Worm (Caenorhabditis elegans): Measurements from ENCODE around the gene sftb-6.

Gene sftb-6

ce11 chrII:97992-98763 lies at the start of gene sftb-6, which contains the start of gene luc-7L3:
Gene sftb-6 (plus strand): TSS chrII:98404.
Gene luc-7L3 (minus strand): TSS chrII:98027.
- TF ChIP-seq cog-1 (tag; optimal IDR thresholded peaks at IDR 0.05) (peak; percentile 13), T22C8.4 (GFP tag; IDR thresholded peaks at IDR 0.05) (peak; percentile 28; the same call in 1 of the 2 replicates), ztf-29 (GFP tag; IDR thresholded peaks at IDR 0.05) (no peak), ref-1 (GFP tag; conservative IDR thresholded peaks at IDR 0.05) (no peak), med-1 (GFP tag; optimal IDR thresholded peaks at IDR 0.05; ENCODE audit: insufficient read depth) (no peak), klf-2 (GFP tag; conservative IDR thresholded peaks at IDR 0.05) (no peak), ztf-23 (GFP tag; IDR thresholded peaks at IDR 0.05) (no peak), flt-1 (GFP tag; IDR thresholded peaks at IDR 0.05) (no peak), tab-1 (GFP tag; IDR thresholded peaks at IDR 0.05) (no peak)

ce11 chrII:50862-51261 lies 47.3 kb upstream of the sftb-6 start:
- TF ChIP-seq tab-1 (GFP tag; IDR thresholded peaks at IDR 0.05) (no peak), med-1 (GFP tag; optimal IDR thresholded peaks at IDR 0.05; ENCODE audit: insufficient read depth) (no peak), ref-1 (GFP tag; conservative IDR thresholded peaks at IDR 0.05) (no peak), ztf-29 (GFP tag; IDR thresholded peaks at IDR 0.05) (no peak), ztf-23 (GFP tag; IDR thresholded peaks at IDR 0.05) (no peak), T22C8.4 (GFP tag; IDR thresholded peaks at IDR 0.05) (no peak), cog-1 (tag; optimal IDR thresholded peaks at IDR 0.05) (no peak), klf-2 (GFP tag; conservative IDR thresholded peaks at IDR 0.05) (no peak), flt-1 (GFP tag; IDR thresholded peaks at IDR 0.05) (no peak)

ce11 chrII:51352-51751 lies 46.9 kb upstream of the sftb-6 start, which contains the start of gene sptl-1:
Gene sptl-1 (plus strand): TSS chrII:51652.
- TF ChIP-seq ref-1 (GFP tag; conservative IDR thresholded peaks at IDR 0.05) (no peak), med-1 (GFP tag; optimal IDR thresholded peaks at IDR 0.05; ENCODE audit: insufficient read depth) (no peak), ztf-23 (GFP tag; IDR thresholded peaks at IDR 0.05) (no peak), cog-1 (tag; optimal IDR thresholded peaks at IDR 0.05) (no peak), tab-1 (GFP tag; IDR thresholded peaks at IDR 0.05) (no peak), ztf-29 (GFP tag; IDR thresholded peaks at IDR 0.05) (no peak), flt-1 (GFP tag; IDR thresholded peaks at IDR 0.05) (no peak), klf-2 (GFP tag; conservative IDR thresholded peaks at IDR 0.05) (no peak), T22C8.4 (GFP tag; IDR thresholded peaks at IDR 0.05) (no peak)

ce11 chrII:55204-55603 lies 43.0 kb upstream of the sftb-6 start, which contains the start of gene tre-5:
Gene tre-5 (minus strand): TSS chrII:55304.
- TF ChIP-seq klf-2 (GFP tag; conservative IDR thresholded peaks at IDR 0.05) = no peak
- TF ChIP-seq cog-1 (tag; optimal IDR thresholded peaks at IDR 0.05) = no peak
- TF ChIP-seq ref-1 (GFP tag; conservative IDR thresholded peaks at IDR 0.05) = no peak

ce11 chrII:57370-57769 lies 40.8 kb upstream of the sftb-6 start, which contains the start of gene ascc-1:
Gene ascc-1 (plus strand): TSS chrII:57670.
- TF ChIP-seq med-1 (GFP tag; optimal IDR thresholded peaks at IDR 0.05; ENCODE audit: insufficient read depth) (no peak), ref-1 (GFP tag; conservative IDR thresholded peaks at IDR 0.05) (no peak), flt-1 (GFP tag; IDR thresholded peaks at IDR 0.05) (no peak), T22C8.4 (GFP tag; IDR thresholded peaks at IDR 0.05) (no peak), klf-2 (GFP tag; conservative IDR thresholded peaks at IDR 0.05) (no peak), ztf-23 (GFP tag; IDR thresholded peaks at IDR 0.05) (no peak), cog-1 (tag; optimal IDR thresholded peaks at IDR 0.05) (no peak), tab-1 (GFP tag; IDR thresholded peaks at IDR 0.05) (no peak), ztf-29 (GFP tag; IDR thresholded peaks at IDR 0.05) (no peak)

- TF ChIP-seq klf-2 (GFP tag; conservative IDR thresholded peaks at IDR 0.05) (no peak), flt-1 (GFP tag; IDR thresholded peaks at IDR 0.05) (no peak), ref-1 (GFP tag; conservative IDR thresholded peaks at IDR 0.05) (no peak), tab-1 (GFP tag; IDR thresholded peaks at IDR 0.05) (no peak), T22C8.4 (GFP tag; IDR thresholded peaks at IDR 0.05) (no peak), cog-1 (tag; optimal IDR thresholded peaks at IDR 0.05) (no peak), med-1 (GFP tag; optimal IDR thresholded peaks at IDR 0.05; ENCODE audit: insufficient read depth) (no peak), ztf-29 (GFP tag; IDR thresholded peaks at IDR 0.05) (no peak), ztf-23 (GFP tag; IDR thresholded peaks at IDR 0.05) (no peak)
These were observed 40.3 kb upstream of the sftb-6 start for ce11 chrII:57873-58272.

ce11 chrII:60049-60448 lies 38.2 kb upstream of the sftb-6 start:
- TF ChIP-seq T22C8.4 (GFP tag; IDR thresholded peaks at IDR 0.05) = no peak
- no peak for TF ChIP-seq tab-1 (GFP tag; IDR thresholded peaks at IDR 0.05)
- TF ChIP-seq cog-1 (tag; optimal IDR thresholded peaks at IDR 0.05) = no peak

- TF ChIP-seq tab-1 (GFP tag; IDR thresholded peaks at IDR 0.05) = no peak
- TF ChIP-seq ztf-23 (GFP tag; IDR thresholded peaks at IDR 0.05) = no peak
- no peak for TF ChIP-seq med-1 (GFP tag; optimal IDR thresholded peaks at IDR 0.05; ENCODE audit: insufficient read depth)
- no peak for TF ChIP-seq T22C8.4 (GFP tag; IDR thresholded peaks at IDR 0.05)
- TF ChIP-seq flt-1 (GFP tag; IDR thresholded peaks at IDR 0.05) = no peak
- no peak for TF ChIP-seq ref-1 (GFP tag; conservative IDR thresholded peaks at IDR 0.05)
- TF ChIP-seq ztf-29 (GFP tag; IDR thresholded peaks at IDR 0.05) = no peak
- TF ChIP-seq klf-2 (GFP tag; conservative IDR thresholded peaks at IDR 0.05) = no peak
These were observed 37.2 kb upstream of the sftb-6 start, which contains the start of gene C23H3.2 for ce11 chrII:61013-61412. Gene C23H3.2 (plus strand): TSS chrII:61313.

ce11 chrII:65484-65883 lies 32.7 kb upstream of the sftb-6 start:
- no peak for TF ChIP-seq klf-2 (GFP tag; conservative IDR thresholded peaks at IDR 0.05)
- TF ChIP-seq cog-1 (tag; optimal IDR thresholded peaks at IDR 0.05) = no peak
- no peak for TF ChIP-seq tab-1 (GFP tag; IDR thresholded peaks at IDR 0.05)
- TF ChIP-seq ztf-29 (GFP tag; IDR thresholded peaks at IDR 0.05) = no peak
- no peak for TF ChIP-seq ztf-23 (GFP tag; IDR thresholded peaks at IDR 0.05)
- no peak for TF ChIP-seq ref-1 (GFP tag; conservative IDR thresholded peaks at IDR 0.05)
- TF ChIP-seq T22C8.4 (GFP tag; IDR thresholded peaks at IDR 0.05) = no peak
- no peak for TF ChIP-seq flt-1 (GFP tag; IDR thresholded peaks at IDR 0.05)
- no peak for TF ChIP-seq med-1 (GFP tag; optimal IDR thresholded peaks at IDR 0.05; ENCODE audit: insufficient read depth)

Data from whole organism, midembryonic.